Worm (Caenorhabditis elegans): Measurements from ENCODE around the gene R09A1.3.

The R09A1.3 gene

DNA sequence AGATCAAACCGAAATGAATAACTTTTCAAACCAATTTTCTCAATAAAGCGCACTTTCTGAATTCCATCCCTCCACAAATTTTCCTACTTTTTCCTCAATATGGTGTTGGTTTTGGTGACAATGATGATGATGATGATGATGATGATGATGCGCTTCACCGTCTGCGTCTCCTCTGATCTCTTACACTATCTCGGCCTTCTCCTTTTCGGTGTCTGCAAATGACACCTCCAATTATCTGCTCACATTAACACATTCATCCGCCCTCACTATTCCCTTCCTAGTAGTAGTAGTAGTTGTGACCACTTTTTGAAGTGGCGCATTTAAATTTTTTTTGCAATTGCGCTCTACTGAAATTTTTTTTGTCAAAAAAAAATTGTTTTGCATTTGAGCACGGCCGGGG, 48.3 kb downstream of the R09A1.3 start:
- TF ChIP-seq med-1 (GFP tag; optimal IDR thresholded peaks at IDR 0.05; ENCODE audit: insufficient read depth) (no peak), tab-1 (GFP tag; IDR thresholded peaks at IDR 0.05) (no peak), T22C8.4 (GFP tag; IDR thresholded peaks at IDR 0.05) (no peak), ztf-23 (GFP tag; IDR thresholded peaks at IDR 0.05) (no peak), flt-1 (GFP tag; IDR thresholded peaks at IDR 0.05) (no peak), cog-1 (tag; optimal IDR thresholded peaks at IDR 0.05) (no peak), ztf-29 (GFP tag; IDR thresholded peaks at IDR 0.05) (no peak), klf-2 (GFP tag; conservative IDR thresholded peaks at IDR 0.05) (no peak)

- TF ChIP-seq klf-2 (GFP tag; conservative IDR thresholded peaks at IDR 0.05) (no peak), ztf-23 (GFP tag; IDR thresholded peaks at IDR 0.05) (no peak), flt-1 (GFP tag; IDR thresholded peaks at IDR 0.05) (no peak), cog-1 (tag; optimal IDR thresholded peaks at IDR 0.05) (no peak), med-1 (GFP tag; optimal IDR thresholded peaks at IDR 0.05; ENCODE audit: insufficient read depth) (no peak), T22C8.4 (GFP tag; IDR thresholded peaks at IDR 0.05) (no peak), ref-1 (GFP tag; conservative IDR thresholded peaks at IDR 0.05) (no peak), tab-1 (GFP tag; IDR thresholded peaks at IDR 0.05) (no peak)
These were observed 49.0 kb downstream of the R09A1.3 start for ce11 chrV:977853-978252.

DNA sequence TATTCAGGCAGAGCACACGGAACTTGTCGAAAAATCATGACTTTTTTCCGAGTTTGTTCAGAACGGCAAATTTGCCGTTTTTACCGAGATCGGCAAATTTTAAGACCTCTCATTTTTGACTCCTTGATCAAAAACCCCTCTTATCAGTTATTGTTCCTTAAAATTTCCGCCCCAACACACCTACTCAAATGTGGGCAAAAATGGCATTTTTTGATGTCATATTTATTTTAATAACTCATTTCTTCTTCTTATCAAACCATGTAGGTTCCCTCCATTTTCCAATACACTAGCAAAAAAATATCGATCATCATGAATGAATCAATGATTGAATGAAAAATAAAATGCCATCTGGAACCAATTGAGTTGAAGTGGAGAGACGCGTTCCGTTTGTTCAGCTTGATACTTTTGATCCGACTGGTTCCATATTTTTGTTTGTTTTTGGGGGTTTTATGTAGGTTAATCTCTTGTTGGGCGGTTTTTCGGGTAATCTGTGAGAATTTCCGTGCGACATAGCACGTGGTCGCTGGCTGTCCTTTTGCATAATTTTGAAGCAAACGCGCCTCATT, 50.3 kb downstream of the R09A1.3 start:
- TF ChIP-seq ref-1 (GFP tag; conservative IDR thresholded peaks at IDR 0.05) (no peak), klf-2 (GFP tag; conservative IDR thresholded peaks at IDR 0.05) (no peak), med-1 (GFP tag; optimal IDR thresholded peaks at IDR 0.05; ENCODE audit: insufficient read depth) (no peak), ztf-29 (GFP tag; IDR thresholded peaks at IDR 0.05) (no peak), cog-1 (tag; optimal IDR thresholded peaks at IDR 0.05) (no peak), tab-1 (GFP tag; IDR thresholded peaks at IDR 0.05) (no peak), ztf-23 (GFP tag; IDR thresholded peaks at IDR 0.05) (no peak), T22C8.4 (GFP tag; IDR thresholded peaks at IDR 0.05) (no peak), flt-1 (GFP tag; IDR thresholded peaks at IDR 0.05) (no peak)

DNA sequence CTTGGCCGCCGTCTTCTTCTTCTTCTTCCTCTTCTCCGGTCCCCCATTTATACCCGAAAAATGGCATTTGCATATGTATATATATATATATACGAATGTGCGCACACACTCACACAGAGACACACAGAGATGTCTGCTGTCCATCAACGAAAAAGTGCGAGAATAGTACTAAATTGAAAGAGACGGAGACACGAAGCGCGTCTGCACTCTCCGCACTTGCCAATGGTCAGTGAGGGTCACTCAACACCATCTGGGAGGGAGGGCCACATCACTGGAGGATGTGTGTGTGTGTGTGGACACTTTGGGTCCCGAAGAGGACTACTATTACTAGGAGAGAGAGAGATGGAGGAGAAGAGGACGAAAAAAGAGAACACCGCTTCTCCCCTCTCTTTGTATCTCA, 51.7 kb downstream of the R09A1.3 start:
- no peak for TF ChIP-seq ref-1 (GFP tag; conservative IDR thresholded peaks at IDR 0.05)
- no peak for TF ChIP-seq klf-2 (GFP tag; conservative IDR thresholded peaks at IDR 0.05)
- peak; percentile 86 for TF ChIP-seq cog-1 (tag; optimal IDR thresholded peaks at IDR 0.05)
- no peak for TF ChIP-seq tab-1 (GFP tag; IDR thresholded peaks at IDR 0.05)
- TF ChIP-seq flt-1 (GFP tag; IDR thresholded peaks at IDR 0.05): peak; percentile 70; the same call in 1 of the 2 replicates
- TF ChIP-seq med-1 (GFP tag; optimal IDR thresholded peaks at IDR 0.05; ENCODE audit: insufficient read depth): no peak
- no peak for TF ChIP-seq T22C8.4 (GFP tag; IDR thresholded peaks at IDR 0.05)
- no peak for TF ChIP-seq ztf-23 (GFP tag; IDR thresholded peaks at IDR 0.05)

Measured in whole organism, midembryonic.